Worm (Caenorhabditis elegans) whole organism, midembryonic: ENCODE data around the gene cyp-35A2.

Experiments
- flt-1 ChIP-seq: fragments of 200-800 bp; sonication (Bioruptor generic); IDR thresholded peaks from 2 replicates; pipeline ENCODE4 v1.3.6; 2022; ENCODE audit warnings: missing genetic modification characterization, missing compliant biosample characterization
- klf-2 ChIP-seq: fragments of 200-800 bp; sonication (Bioruptor generic); conservative IDR thresholded peaks from 2 replicates; pipeline ENCODE4 v1.3.6; 2022; ENCODE audit warnings: missing genetic modification reagents, missing genetic modification characterization, missing compliant biosample characterization
- med-1 ChIP-seq: sonication (generic microtip); optimal IDR thresholded peaks from 2 replicates; lab custom pipeline; 2017; ENCODE audit warnings: missing genetic modification characterization, mild to moderate bottlenecking, missing compliant biosample characterization, antibody characterized with exemption, missing genetic modification reagents; ENCODE audit not compliant: insufficient read depth
- ref-1 ChIP-seq: fragments of 200-800 bp; sonication (Bioruptor generic); conservative IDR thresholded peaks from 2 replicates; pipeline ENCODE4 v1.3.6; 2022; ENCODE audit warnings: missing genetic modification reagents, missing genetic modification characterization, missing compliant biosample characterization
- ztf-23 ChIP-seq: fragments of 200-800 bp; sonication (Bioruptor generic); IDR thresholded peaks from 2 replicates; pipeline ENCODE4 v1.3.6; 2022; ENCODE audit warnings: missing genetic modification reagents, missing genetic modification characterization, missing compliant biosample characterization
- ztf-29 ChIP-seq: fragments of 200-800 bp; sonication (Bioruptor generic); IDR thresholded peaks from 2 replicates; pipeline ENCODE4 v1.3.6; 2022; ENCODE audit warnings: missing genetic modification reagents, missing genetic modification characterization, missing compliant biosample characterization

DNA sequence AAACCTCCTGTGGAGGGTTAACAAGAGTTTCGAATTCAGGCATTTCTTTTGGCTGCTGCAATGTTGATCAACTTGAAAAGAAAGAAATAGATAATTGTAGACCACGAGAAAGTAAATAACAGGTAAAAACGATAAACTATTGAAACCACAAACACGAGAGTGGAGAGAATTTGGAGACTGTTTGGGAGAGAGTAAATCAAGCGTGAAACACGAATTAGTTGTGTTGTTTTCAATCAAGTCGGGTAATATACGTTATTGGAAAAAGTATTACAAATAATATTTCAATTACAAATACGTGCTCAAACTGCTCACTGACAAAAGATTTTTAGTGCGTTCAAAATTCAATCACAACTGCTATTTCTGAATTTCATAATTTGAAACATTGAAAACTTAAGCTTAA, 17.0 kb upstream of the cyp-35A2 start, which contains the start of gene C03G6.17:
- TF ChIP-seq ref-1 (GFP tag; lab: Robert Waterston, UW) = no peak
- no peak for TF ChIP-seq klf-2 (GFP tag; lab: Robert Waterston, UW)
- no peak for TF ChIP-seq flt-1 (GFP tag; lab: Robert Waterston, UW)
- TF ChIP-seq ztf-23 (GFP tag; lab: Robert Waterston, UW) = no peak
- no peak for TF ChIP-seq ztf-29 (GFP tag; lab: Robert Waterston, UW)
- TF ChIP-seq med-1 (GFP tag; lab: Kevin White, UChicago) = no peak
